Worm (Caenorhabditis elegans) whole organism, L3 larva: Measurements from ENCODE around the gene egg-1.

Source experiments
- R02D3.7 ChIP-seq: fragments of 150-350 bp; optimal IDR thresholded peaks from 2 replicates; lab custom pipeline; 2014; ENCODE audit warnings: missing biosample characterization, missing genetic modification characterization
- ama-1 ChIP-seq: fragments of 150-350 bp; optimal IDR thresholded peaks from 2 replicates; lab custom pipeline; 2018
- ceh-16 ChIP-seq: sonication (generic microtip); optimal IDR thresholded peaks from 2 replicates; lab custom pipeline; 2017; ENCODE audit warnings: missing biosample characterization, missing genetic modification characterization
- elt-1 ChIP-seq: fragments of 150-350 bp; optimal IDR thresholded peaks from 2 replicates; lab custom pipeline; 2014; ENCODE audit warnings: missing biosample characterization, missing genetic modification characterization
- lin-39 ChIP-seq: fragments of 150-350 bp; optimal IDR thresholded peaks from 2 replicates; lab custom pipeline; 2018; ENCODE audit warnings: missing biosample characterization, missing genetic modification reagents, missing genetic modification characterization
- nhr-237 ChIP-seq: fragments of 150-350 bp; optimal IDR thresholded peaks from 2 replicates; lab custom pipeline; 2014; ENCODE audit warnings: missing biosample characterization, missing genetic modification characterization
- nhr-76 ChIP-seq: fragments of 150-350 bp; sonication (generic microtip); optimal IDR thresholded peaks from 5 replicates; lab custom pipeline; 2014; ENCODE audit warnings: missing biosample characterization, missing genetic modification characterization
- pqm-1 ChIP-seq: fragments of 150-350 bp; optimal IDR thresholded peaks from 2 replicates; lab custom pipeline; 2017; ENCODE audit warnings: missing biosample characterization, missing genetic modification characterization, inconsistent platforms
- sea-2 ChIP-seq: fragments of 150-350 bp; sonication (generic microtip); optimal IDR thresholded peaks from 4 replicates; lab custom pipeline; 2014; ENCODE audit warnings: missing biosample characterization, missing genetic modification reagents, missing genetic modification characterization
- snpc-4 ChIP-seq: fragments of 150-350 bp; optimal IDR thresholded peaks from 2 replicates; lab custom pipeline; 2014; ENCODE audit warnings: missing biosample characterization, missing genetic modification characterization
- ztf-11 ChIP-seq: fragments of 150-350 bp; optimal IDR thresholded peaks from 2 replicates; lab custom pipeline; 2014; ENCODE audit warnings: missing biosample characterization, missing genetic modification characterization

DNA sequence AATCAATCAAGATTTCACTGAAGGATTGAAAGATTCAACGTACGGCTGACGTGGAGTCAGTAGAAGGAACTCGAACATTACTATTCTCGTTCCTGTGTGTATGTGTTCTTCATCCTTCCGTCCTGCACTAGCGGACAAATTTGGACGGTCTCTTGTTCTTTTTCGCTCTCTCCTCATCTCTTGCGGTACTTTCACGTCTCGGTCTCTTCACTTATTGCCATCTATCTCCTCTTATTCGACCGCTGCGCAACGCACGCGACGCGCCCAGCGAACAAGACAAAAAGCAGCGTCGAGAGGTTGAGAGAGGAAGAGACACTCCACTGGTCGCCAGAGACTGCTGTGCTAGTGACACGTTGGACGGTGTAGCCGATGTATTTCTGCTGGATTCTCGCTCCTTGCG lies 12.5 kb upstream of the egg-1 start:
- no peak for TF ChIP-seq pqm-1 (tag; lab: Kevin White, UChicago)
- TF ChIP-seq nhr-76 (tag; lab: Kevin White, UChicago): no peak
- no peak for TF ChIP-seq ceh-16 (tag; lab: Kevin White, UChicago)
- no peak for TF ChIP-seq nhr-237 (tag; lab: Kevin White, UChicago)
- no peak for TF ChIP-seq elt-1 (tag; lab: Kevin White, UChicago)
- peak; percentile 29 for TF ChIP-seq R02D3.7 (tag; lab: Kevin White, UChicago)
- no peak for TF ChIP-seq ztf-11 (tag; lab: Kevin White, UChicago)
- peak; percentile 88 for TF ChIP-seq lin-39 (tag; lab: Kevin White, UChicago)
- peak; percentile 89 for TF ChIP-seq snpc-4 (tag; lab: Kevin White, UChicago)
- TF ChIP-seq ama-1 (lab: Kevin White, UChicago): peak; percentile 82
- TF ChIP-seq sea-2: no peak
